Worm (Caenorhabditis elegans): ENCODE results near the gene C01G5.3.

DNA sequence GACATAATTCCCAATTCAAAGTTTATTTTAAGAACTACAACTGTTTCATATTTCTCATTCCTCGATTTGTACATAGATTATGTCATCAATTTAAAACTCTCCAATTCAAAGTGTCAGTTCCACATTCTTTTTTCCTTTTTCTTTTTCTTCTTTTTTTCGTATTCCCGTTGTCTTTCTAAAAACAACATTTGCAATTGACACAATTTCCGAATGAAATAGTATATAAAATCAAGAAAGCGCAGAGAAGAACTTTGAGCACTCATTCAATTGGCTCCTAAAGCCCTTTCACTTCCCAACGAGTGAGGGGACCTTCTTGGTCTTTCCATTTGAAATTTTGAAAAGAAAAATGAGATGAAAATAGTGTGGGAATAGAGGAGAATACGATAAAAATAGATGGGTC lies 11.4 kb downstream of the C01G5.3 start:
- TF ChIP-seq nhr-42 (GFP tag; IDR thresholded peaks at IDR 0.05) (no peak), lin-39 (tag; optimal IDR thresholded peaks at IDR 0.05) (no peak), pqm-1 (tag; optimal IDR thresholded peaks at IDR 0.05) (no peak), lin-15B (tag; optimal IDR thresholded peaks at IDR 0.05) (no peak), nhr-6 (tag; optimal IDR thresholded peaks at IDR 0.05) (no peak), nhr-28 (tag; optimal IDR thresholded peaks at IDR 0.05) (no peak), lin-13 (GFP tag; optimal IDR thresholded peaks at IDR 0.05) (no peak), ceh-82 (tag; optimal IDR thresholded peaks at IDR 0.05) (no peak), gei-8 (GFP tag; optimal IDR thresholded peaks at IDR 0.05) (no peak)

Data from whole organism, L4 larva.